Worm (Caenorhabditis elegans) whole organism, late embryonic: ENCODE data around the gene blos-4.

Source experiments
- ceh-19 ChIP-seq: fragments of 200-800 bp; sonication (Bioruptor generic); optimal IDR thresholded peaks from 2 replicates; lab custom pipeline; 2018; ENCODE audit warnings: mild to moderate bottlenecking, missing genetic modification characterization, missing compliant biosample characterization
- ceh-34 ChIP-seq: sonication (generic microtip); optimal IDR thresholded peaks from 2 replicates; lab custom pipeline; 2016; ENCODE audit warnings: mild to moderate bottlenecking, missing genetic modification characterization, missing compliant biosample characterization
- gmeb-2 ChIP-seq: sonication (generic microtip); optimal IDR thresholded peaks from 2 replicates; lab custom pipeline; 2016; ENCODE audit warnings: missing genetic modification characterization, inconsistent platforms, missing compliant biosample characterization

DNA sequence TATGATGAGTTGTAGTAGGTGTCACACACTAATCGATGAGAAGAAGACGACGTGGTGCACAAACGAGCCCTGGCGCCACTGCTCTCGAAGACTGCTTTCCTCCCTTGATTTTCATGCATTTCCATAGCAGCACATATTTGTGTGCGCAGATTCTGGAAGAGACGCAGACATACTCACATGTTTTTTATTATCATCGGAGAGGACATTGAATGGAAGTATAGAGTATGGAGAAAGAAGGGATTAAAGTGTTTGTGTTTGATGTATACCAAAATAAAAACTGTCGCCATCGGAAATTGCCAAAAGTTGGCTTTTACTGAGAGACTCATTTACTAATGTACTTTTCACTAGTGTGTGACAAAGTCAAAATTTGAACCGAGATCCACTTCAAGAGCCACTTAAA lies 49.2 kb downstream of the blos-4 start, which contains the start of gene mps-1:
- TF ChIP-seq ceh-34 (tag; lab: Kevin White, UChicago), result no peak
- TF ChIP-seq gmeb-2, result no peak
- TF ChIP-seq ceh-19 (GFP tag; lab: Kevin White, UChicago), result no peak
